Fruit fly (Drosophila melanogaster) whole organism, adult: Measurements from ENCODE around the gene THG.

Experiments
- CG14711 ChIP-seq: fragments of 200-800 bp; sonication (Bioruptor generic); optimal IDR thresholded peaks from 2 replicates; lab custom pipeline; 2018; ENCODE audit warnings: missing biosample characterization, mild to moderate bottlenecking, missing genetic modification characterization, moderate library complexity
- CG33017 ChIP-seq: fragments of 200-800 bp; sonication (Bioruptor generic); optimal IDR thresholded peaks from 2 replicates; lab custom pipeline; 2018; ENCODE audit warnings: missing biosample characterization, mild to moderate bottlenecking, missing genetic modification characterization, moderate library complexity
- CG5204 ChIP-seq: fragments of 200-800 bp; sonication (Bioruptor generic); optimal IDR thresholded peaks from 2 replicates; lab custom pipeline; 2016; ENCODE audit warnings: missing biosample characterization, missing genetic modification characterization
- CG7045 ChIP-seq: fragments of 200-800 bp; sonication (Bioruptor generic); optimal IDR thresholded peaks from 2 replicates; lab custom pipeline; 2017; ENCODE audit warnings: missing biosample characterization, mild to moderate bottlenecking, missing genetic modification characterization
- CG7101 ChIP-seq: fragments of 200-800 bp; sonication (Bioruptor generic); optimal IDR thresholded peaks from 2 replicates; lab custom pipeline; 2018; ENCODE audit warnings: missing biosample characterization, mild to moderate bottlenecking, missing genetic modification characterization, moderate library complexity
- Hr96 ChIP-seq: fragments of 200-800 bp; sonication (Bioruptor generic); optimal IDR thresholded peaks from 2 replicates; lab custom pipeline; 2016; ENCODE audit warnings: missing biosample characterization, missing genetic modification characterization
- Mnt ChIP-seq: fragments of 200-800 bp; sonication (Bioruptor generic); optimal IDR thresholded peaks from 2 replicates; lab custom pipeline; 2016; ENCODE audit warnings: missing biosample characterization, mild to moderate bottlenecking, missing genetic modification characterization
- cic ChIP-seq: fragments of 200-800 bp; sonication (Bioruptor generic); optimal IDR thresholded peaks from 2 replicates; lab custom pipeline; 2017; ENCODE audit warnings: missing biosample characterization, mild to moderate bottlenecking, missing genetic modification characterization, moderate library complexity
- cnc ChIP-seq, 2 experiments: fragments of >200 bp; optimal IDR thresholded peaks; 2 replicates each; lab custom pipeline; 2017
- kay ChIP-seq: fragments of 200-800 bp; sonication (Bioruptor generic); peaks from one replicate; lab custom pipeline; 2016; ENCODE audit warnings: missing biosample characterization, missing genetic modification characterization, borderline replicate concordance
- ovo ChIP-seq: fragments of 200-800 bp; sonication (Bioruptor generic); optimal IDR thresholded peaks from 2 replicates; lab custom pipeline; 2016; ENCODE audit warnings: missing biosample characterization, missing genetic modification characterization
- pad ChIP-seq: fragments of 200-800 bp; sonication (Bioruptor generic); optimal IDR thresholded peaks from 3 replicates; lab custom pipeline; 2017; ENCODE audit warnings: missing biosample characterization, missing genetic modification characterization, mild to moderate bottlenecking, moderate library complexity, missing genetic modification reagents

THG gene

DNA sequence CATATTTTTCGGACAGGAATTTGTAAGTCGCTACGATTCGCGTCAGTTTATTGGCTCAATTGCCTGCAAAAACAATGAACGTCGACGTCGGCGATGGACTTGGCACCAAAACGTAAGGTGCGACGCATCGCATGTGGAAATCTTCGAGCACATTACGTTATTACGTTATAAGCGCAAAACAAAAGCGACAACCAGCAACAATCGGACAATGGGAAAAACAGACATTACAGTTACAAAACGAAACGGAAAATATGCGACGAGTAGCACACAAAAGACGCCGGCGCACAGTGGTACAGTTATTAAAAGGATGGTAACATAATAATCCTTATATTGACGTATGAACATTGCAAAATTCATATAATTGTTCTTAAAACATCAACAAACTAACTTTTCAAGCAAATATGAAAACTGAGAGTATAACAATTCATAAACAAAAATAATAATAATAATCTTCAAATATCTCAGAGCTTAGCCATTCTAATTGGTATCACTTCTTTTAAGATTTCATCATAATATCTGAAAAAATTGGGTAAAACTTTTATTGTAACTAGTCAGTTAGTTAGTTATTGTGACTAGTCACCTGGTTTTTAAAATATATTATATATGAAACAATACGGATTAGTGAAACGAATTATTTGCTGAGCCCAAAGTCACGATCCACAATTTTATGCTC lies 14.6 kb downstream of the THG start:
- TF ChIP-seq ovo (GFP tag; lab: Kevin White, UChicago) (no peak), Mnt (GFP tag; lab: Kevin White, UChicago) (no peak), CG14711 (tag; lab: Kevin White, UChicago) (no peak), Hr96 (GFP tag; lab: Kevin White, UChicago) (no peak), CG5204 (GFP tag; lab: Kevin White, UChicago) (no peak), kay (GFP tag; lab: Kevin White, UChicago) (no peak), CG7045 (GFP tag; lab: Kevin White, UChicago) (no peak), cnc (optimal IDR thresholded peaks at IDR 0.05; lab: Kevin White, UChicago) (no peak), cic (GFP tag; lab: Kevin White, UChicago) (no peak)

- no peak for TF ChIP-seq CG7101 (tag; lab: Kevin White, UChicago)
Observed at dm6 chr2L:14992889-14993288, 16.6 kb downstream of the THG start.

- no peak for TF ChIP-seq CG7045 (GFP tag; lab: Kevin White, UChicago)
Observed at dm6 chr2L:14972836-14973235, 36.7 kb downstream of the THG start.

DNA sequence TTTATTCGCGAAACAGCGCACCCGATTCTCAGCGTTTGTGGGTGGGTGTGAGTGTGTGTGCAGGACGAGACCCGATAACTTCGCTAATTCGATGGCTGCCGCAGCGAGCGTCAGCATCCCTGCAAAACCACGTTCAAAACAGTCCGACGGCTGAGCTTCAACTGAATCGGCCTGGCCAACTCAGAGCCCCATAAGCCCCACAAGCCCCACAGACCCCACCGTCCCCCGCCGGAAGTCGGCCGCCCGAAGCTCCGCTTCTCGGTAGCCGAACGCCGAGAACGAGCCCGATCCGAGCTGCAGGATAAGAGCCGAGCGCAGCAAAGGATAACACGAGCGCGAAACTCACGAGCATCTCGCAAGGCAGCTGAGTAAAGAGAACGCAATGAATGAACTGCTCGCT lies 37.4 kb downstream of the THG start, which contains the start of gene side-II:
Gene side-II (minus strand): TSS at position 168 of the 400 bp plus-strand sequence.
- no peak for TF ChIP-seq CG33017 (tag; lab: Kevin White, UChicago)
- no peak for TF ChIP-seq CG5204 (GFP tag; lab: Kevin White, UChicago)
- no peak for TF ChIP-seq pad (GFP tag; lab: Kevin White, UChicago)
